Fruit fly (Drosophila melanogaster): ENCODE data around the gene Pgls.

The Pgls gene

dm6 chrX:10805651-10806191, 41.5 kb upstream of the Pgls start (continued):
- peak; percentile 11 for TF ChIP-seq dac (GFP tag; optimal IDR thresholded peaks at IDR 0.05)
- peak; percentile 54 for TF ChIP-seq pdm3 (GFP tag; optimal IDR thresholded peaks at IDR 0.05)
- TF ChIP-seq achi (GFP tag; optimal IDR thresholded peaks at IDR 0.05), result peak; percentile 38
- peak; percentile 59 for TF ChIP-seq Gug (GFP tag; IDR thresholded peaks at IDR 0.05)
- peak; percentile 94 for TF ChIP-seq ss (GFP tag; optimal IDR thresholded peaks at IDR 0.05)
- no peak for TF ChIP-seq Hr38 (GFP tag; optimal IDR thresholded peaks at IDR 0.05)
- peak; percentile 70 for TF ChIP-seq Met (GFP tag; optimal IDR thresholded peaks at IDR 0.05)
- peak; percentile 50 for TF ChIP-seq CG15336 (GFP tag; IDR thresholded peaks at IDR 0.05)
- TF ChIP-seq salr (GFP tag; optimal IDR thresholded peaks at IDR 0.05), result peak; percentile 11 to 19
- no peak for TF ChIP-seq CG11902 (GFP tag; optimal IDR thresholded peaks at IDR 0.05)
- TF ChIP-seq Smox (GFP tag; optimal IDR thresholded peaks at IDR 0.05), result peak; percentile 47
- TF ChIP-seq Eip93F (GFP tag; optimal IDR thresholded peaks at IDR 0.05), result no peak
- peak; percentile 93 for TF ChIP-seq CG9139 (GFP tag; optimal IDR thresholded peaks at IDR 0.05)
- TF ChIP-seq CG3919 (GFP tag; optimal IDR thresholded peaks at IDR 0.05), result peak; percentile 40
- TF ChIP-seq CG8119 (GFP tag; IDR thresholded peaks at IDR 0.05), result peak; percentile 72
- peak; percentile 39 for TF ChIP-seq CG8319 (GFP tag; optimal IDR thresholded peaks at IDR 0.05)
- TF ChIP-seq CG11294 (GFP tag; IDR thresholded peaks at IDR 0.05), result peak; percentile 37; the same call in 1 of the 2 replicates
- TF ChIP-seq fkh (GFP tag; optimal IDR thresholded peaks at IDR 0.05), result peak; percentile 39

dm6 chrX:10806718-10807412, 40.4 kb upstream of the Pgls start:
- TF ChIP-seq dsx (GFP tag; optimal IDR thresholded peaks at IDR 0.05; ENCODE audit: poor library complexity, severe bottlenecking) (peak; percentile 25), svp (GFP tag) (peak; percentile 69), spab (GFP tag; optimal IDR thresholded peaks at IDR 0.05) (no peak), CG8119 (GFP tag; IDR thresholded peaks at IDR 0.05) (no peak), CG31627 (GFP tag; optimal IDR thresholded peaks at IDR 0.05) (peak; percentile 17), CG16779 (tag; optimal IDR thresholded peaks at IDR 0.05) (peak; percentile 22), Sox102F (GFP tag; optimal IDR thresholded peaks at IDR 0.05) (no peak), CG10669 (GFP tag; optimal IDR thresholded peaks at IDR 0.05) (no peak), fd85E (GFP tag; optimal IDR thresholded peaks at IDR 0.05) (no peak), CG3032 (tag; optimal IDR thresholded peaks at IDR 0.05) (no peak), Sox15 (GFP tag; optimal IDR thresholded peaks at IDR 0.05) (no peak), Sox14 (GFP tag; optimal IDR thresholded peaks at IDR 0.05) (no peak), CG6276 (GFP tag; optimal IDR thresholded peaks at IDR 0.05) (peak; percentile 27), Eip78C (GFP tag) (peak; percentile 29), CG1621 (tag; optimal IDR thresholded peaks at IDR 0.05) (peak; percentile 9), fkh (GFP tag; optimal IDR thresholded peaks at IDR 0.05) (peak; percentile 34), CG9139 (GFP tag; optimal IDR thresholded peaks at IDR 0.05) (peak; percentile 23), salr (GFP tag; optimal IDR thresholded peaks at IDR 0.05) (peak in 1 of 2 experiments; percentile 6), eg (GFP tag; IDR thresholded peaks at IDR 0.05) (peak; percentile 64; the same call in 2 of the 3 replicates), CG6163 (GFP tag; IDR thresholded peaks at IDR 0.05) (peak; percentile 59; the same call in 1 of the 3 replicates), CG6854 (GFP tag; optimal IDR thresholded peaks at IDR 0.05) (no peak), Blimp-1 (GFP tag; optimal IDR thresholded peaks at IDR 0.05) (no peak), CG3919 (GFP tag; optimal IDR thresholded peaks at IDR 0.05) (peak; percentile 28), achi (GFP tag; optimal IDR thresholded peaks at IDR 0.05) (peak; percentile 20), acj6 (GFP tag; optimal IDR thresholded peaks at IDR 0.05) (no peak), ss (GFP tag; optimal IDR thresholded peaks at IDR 0.05) (peak in 1 of 2 experiments; percentile 37), Smox (GFP tag; optimal IDR thresholded peaks at IDR 0.05) (peak; percentile 7)

DNA sequence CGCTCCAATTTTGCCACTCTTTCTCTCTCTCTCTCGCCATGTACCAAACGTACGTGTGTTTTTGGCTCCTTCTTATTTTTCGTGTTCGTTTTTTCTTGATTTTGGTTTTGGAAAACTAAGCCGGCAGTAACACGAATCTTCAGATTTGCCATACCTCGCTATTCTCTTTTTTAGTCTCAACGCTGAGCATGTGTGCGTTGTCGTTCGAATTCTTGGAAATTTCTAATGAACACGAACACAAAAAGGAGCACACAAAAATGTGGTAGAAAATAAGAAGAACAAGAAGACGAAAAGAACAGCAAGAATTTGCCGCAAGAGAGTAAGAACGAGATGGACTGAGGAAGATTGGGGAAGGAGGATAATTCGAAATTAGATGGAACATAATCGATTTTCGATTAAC, 38.6 kb upstream of the Pgls start:
- TF ChIP-seq Hr4 (GFP tag; optimal IDR thresholded peaks at IDR 0.05), result no peak
- TF ChIP-seq Gug (GFP tag; IDR thresholded peaks at IDR 0.05), result no peak
- no peak for TF ChIP-seq Lpt (GFP tag; optimal IDR thresholded peaks at IDR 0.05)
- TF ChIP-seq svp (GFP tag), result no peak
- no peak for TF ChIP-seq topi (GFP tag; optimal IDR thresholded peaks at IDR 0.05)
- no peak for TF ChIP-seq CG31627 (GFP tag; optimal IDR thresholded peaks at IDR 0.05)
- TF ChIP-seq Hr38 (GFP tag; optimal IDR thresholded peaks at IDR 0.05), result no peak
- no peak for TF ChIP-seq Sox15 (GFP tag; optimal IDR thresholded peaks at IDR 0.05)
- no peak for TF ChIP-seq esn (GFP tag; optimal IDR thresholded peaks at IDR 0.05)
- no peak for TF ChIP-seq fd59A (GFP tag; optimal IDR thresholded peaks at IDR 0.05)

Data from whole organism, prepupa.